Worm (Caenorhabditis elegans): Measurements from ENCODE around the gene agt-2.

ce11 chrII:5374967-5375366, 1.3 kb upstream of the agt-2 start, which contains the start of gene algn-2:
- no peak for TF ChIP-seq zag-1 (tag; optimal IDR thresholded peaks at IDR 0.05)
- TF ChIP-seq nhr-76 (tag; optimal IDR thresholded peaks at IDR 0.05), result no peak

All from whole organism, L3 larva.